Worm (Caenorhabditis elegans) whole organism, L1 larva: Measurements from ENCODE around the gene nog-1.

ENCODE experiments used
- C16A3.4 ChIP-seq: fragments of 150-350 bp; optimal IDR thresholded peaks from 2 replicates; lab custom pipeline; 2014; ENCODE audit warnings: missing biosample characterization, missing genetic modification characterization
- aha-1 ChIP-seq: fragments of 150-350 bp; optimal IDR thresholded peaks from 2 replicates; lab custom pipeline; 2014; ENCODE audit warnings: missing biosample characterization, missing genetic modification characterization
- alr-1 ChIP-seq: fragments of 200-800 bp; sonication (Bioruptor generic); optimal IDR thresholded peaks from 2 replicates; lab custom pipeline; 2018; ENCODE audit warnings: borderline replicate concordance, mild to moderate bottlenecking, missing genetic modification characterization, missing compliant biosample characterization
- ama-1 ChIP-seq: fragments of 150-350 bp; optimal IDR thresholded peaks from 2 replicates; lab custom pipeline; 2014
- ceh-63 ChIP-seq: fragments of 200-800 bp; sonication (Bioruptor generic); optimal IDR thresholded peaks from 2 replicates; lab custom pipeline; 2018; ENCODE audit warnings: mild to moderate bottlenecking, missing genetic modification characterization, missing compliant biosample characterization
- ceh-8 ChIP-seq: fragments of 200-800 bp; sonication (Bioruptor generic); optimal IDR thresholded peaks from 2 replicates; lab custom pipeline; 2018; ENCODE audit warnings: mild to moderate bottlenecking, missing genetic modification characterization, moderate library complexity, missing compliant biosample characterization
- ceh-82 ChIP-seq, 3 experiments: fragments of 150-350 bp in 1 of 3; sonication (generic microtip) in 2 of 3; optimal IDR thresholded peaks; 2 replicates each; lab custom pipeline; 2014 to 2017; ENCODE audit warnings: missing biosample characterization in 3 of 3, missing genetic modification characterization in 3 of 3
- ceh-88 ChIP-seq: fragments of 200-800 bp; sonication (Bioruptor generic); IDR thresholded peaks from 2 replicates; pipeline ENCODE4 v1.3.6; 2022; ENCODE audit warnings: missing genetic modification characterization, missing compliant biosample characterization
- ceh-90 ChIP-seq: sonication (generic microtip); optimal IDR thresholded peaks from 2 replicates; lab custom pipeline; 2016; ENCODE audit warnings: missing genetic modification characterization, missing compliant biosample characterization
- dpl-1 ChIP-seq, 3 experiments: fragments of 150-350 bp in 2 of 3; sonication (generic microtip) in 1 of 3; optimal IDR thresholded peaks; 2 replicates each; lab custom pipeline; 2014 to 2017; ENCODE audit warnings: missing biosample characterization in 3 of 3, missing genetic modification characterization in 3 of 3, missing genetic modification reagents in 3 of 3
- efl-3 ChIP-seq: fragments of 200-800 bp; sonication (Bioruptor generic); optimal IDR thresholded peaks from 2 replicates; lab custom pipeline; 2018; ENCODE audit warnings: mild to moderate bottlenecking, missing genetic modification characterization, missing compliant biosample characterization
- egl-13 ChIP-seq: sonication (generic microtip); optimal IDR thresholded peaks from 2 replicates; lab custom pipeline; 2016; ENCODE audit warnings: missing genotype, missing genetic modification reagents, missing genetic modification characterization, missing compliant biosample characterization
- egl-27 ChIP-seq, 2 experiments: fragments of 150-350 bp in 1 of 2; sonication (generic microtip); optimal IDR thresholded peaks; 3 replicates each; lab custom pipeline; 2017 to 2018; ENCODE audit warnings: missing biosample characterization in 2 of 2, missing genetic modification characterization in 2 of 2, missing genetic modification reagents in 2 of 2
- elt-2 ChIP-seq: sonication (generic microtip); optimal IDR thresholded peaks from 2 replicates; lab custom pipeline; 2016; ENCODE audit warnings: missing genetic modification characterization, mild to moderate bottlenecking, inconsistent platforms, missing compliant biosample characterization, missing genetic modification reagents
- fkh-10 ChIP-seq: sonication (generic microtip); optimal IDR thresholded peaks from 2 replicates; lab custom pipeline; 2017; ENCODE audit warnings: missing biosample characterization, missing genetic modification reagents, missing genetic modification characterization
- fkh-8 ChIP-seq: sonication (generic microtip); optimal IDR thresholded peaks from 2 replicates; lab custom pipeline; 2016; ENCODE audit warnings: mild to moderate bottlenecking, missing genetic modification characterization, missing compliant biosample characterization
- fos-1 ChIP-seq: fragments of 150-350 bp; optimal IDR thresholded peaks from 2 replicates; lab custom pipeline; 2014; ENCODE audit warnings: missing biosample characterization, missing genetic modification characterization
- grh-1 ChIP-seq: fragments of 200-800 bp; sonication (Bioruptor generic); IDR thresholded peaks from 2 replicates; pipeline ENCODE4 v1.3.6; 2022; ENCODE audit warnings: missing genetic modification reagents, missing genetic modification characterization, missing compliant biosample characterization
- hlh-4 ChIP-seq: sonication (generic microtip); optimal IDR thresholded peaks from 2 replicates; lab custom pipeline; 2016; ENCODE audit warnings: mild to moderate bottlenecking, missing genetic modification characterization, missing compliant biosample characterization
- irx-1 ChIP-seq: sonication (generic microtip); optimal IDR thresholded peaks from 2 replicates; lab custom pipeline; 2016; ENCODE audit warnings: missing genetic modification characterization, missing compliant biosample characterization
- jun-1 ChIP-seq: fragments of 150-350 bp; optimal IDR thresholded peaks from 2 replicates; lab custom pipeline; 2014; ENCODE audit warnings: missing biosample characterization, missing genetic modification reagents, missing genetic modification characterization
- lin-15B ChIP-seq: fragments of 150-350 bp; sonication (generic microtip); optimal IDR thresholded peaks from 3 replicates; lab custom pipeline; 2014; ENCODE audit warnings: missing biosample characterization, missing genetic modification characterization
- lin-35 ChIP-seq, 2 experiments: fragments of 150-350 bp; optimal IDR thresholded peaks; 2 replicates each; lab custom pipeline; 2014; ENCODE audit warnings: missing biosample characterization in 2 of 2, missing genetic modification characterization in 2 of 2, missing genetic modification reagents in 2 of 2
- lin-39 ChIP-seq: fragments of 150-350 bp; optimal IDR thresholded peaks from 2 replicates; lab custom pipeline; 2014; ENCODE audit warnings: missing biosample characterization, missing genetic modification reagents, missing genetic modification characterization
- lsy-2 ChIP-seq, 2 experiments: fragments of 150-350 bp; optimal IDR thresholded peaks; 2 replicates each; lab custom pipeline; 2014; ENCODE audit warnings: missing biosample characterization in 2 of 2, missing genetic modification characterization in 2 of 2
- mab-9 ChIP-seq: fragments of 200-800 bp; sonication (Bioruptor generic); IDR thresholded peaks from 2 replicates; pipeline ENCODE4 v1.3.6; 2022; ENCODE audit warnings: missing genetic modification reagents, missing genetic modification characterization, missing compliant biosample characterization
- mef-2 ChIP-seq: fragments of 150-350 bp; optimal IDR thresholded peaks from 2 replicates; lab custom pipeline; 2014; ENCODE audit warnings: missing biosample characterization, missing genetic modification characterization
- mep-1 ChIP-seq: fragments of 150-350 bp; optimal IDR thresholded peaks from 2 replicates; lab custom pipeline; 2014; ENCODE audit warnings: missing biosample characterization, missing genetic modification characterization
- nhr-20 ChIP-seq: sonication (generic microtip); optimal IDR thresholded peaks from 2 replicates; lab custom pipeline; 2016; ENCODE audit warnings: mild to moderate bottlenecking, missing genetic modification characterization, missing compliant biosample characterization
- nhr-47 ChIP-seq: sonication (generic microtip); optimal IDR thresholded peaks from 2 replicates; lab custom pipeline; 2016; ENCODE audit warnings: mild to moderate bottlenecking, missing genetic modification characterization, moderate library complexity, missing compliant biosample characterization
- nhr-71 ChIP-seq: sonication (generic microtip); optimal IDR thresholded peaks from 2 replicates; lab custom pipeline; 2016; ENCODE audit warnings: mild to moderate bottlenecking, missing genetic modification characterization, moderate library complexity, missing compliant biosample characterization
- nhr-77 ChIP-seq: fragments of 150-350 bp; optimal IDR thresholded peaks from 2 replicates; lab custom pipeline; 2014; ENCODE audit warnings: missing biosample characterization, missing genetic modification characterization
- nhr-84 ChIP-seq: sonication (generic microtip); optimal IDR thresholded peaks from 2 replicates; lab custom pipeline; 2017; ENCODE audit warnings: missing biosample characterization, missing genetic modification characterization
- nhr-85 ChIP-seq: sonication (generic microtip); peaks from one replicate; lab custom pipeline; 2016; ENCODE audit warnings: missing genetic modification characterization, inconsistent platforms, missing compliant biosample characterization
- nhr-90 ChIP-seq: sonication (generic microtip); optimal IDR thresholded peaks from 2 replicates; lab custom pipeline; 2016; ENCODE audit warnings: mild to moderate bottlenecking, missing genetic modification characterization, missing compliant biosample characterization; ENCODE audit not compliant: poor library complexity
- pag-3 ChIP-seq: sonication (generic microtip); optimal IDR thresholded peaks from 2 replicates; lab custom pipeline; 2017; ENCODE audit warnings: missing genetic modification characterization, mild to moderate bottlenecking, missing compliant biosample characterization, antibody characterized with exemption, borderline replicate concordance; ENCODE audit not compliant: insufficient read depth
- pax-3 ChIP-seq: fragments of 200-800 bp; sonication (Bioruptor generic); optimal IDR thresholded peaks from 2 replicates; lab custom pipeline; 2018; ENCODE audit warnings: mild to moderate bottlenecking, missing genetic modification characterization, moderate library complexity, missing compliant biosample characterization
- skn-1 ChIP-seq: fragments of 150-350 bp; optimal IDR thresholded peaks from 2 replicates; lab custom pipeline; 2014; ENCODE audit warnings: missing biosample characterization, missing genetic modification characterization
- snpc-4 ChIP-seq: fragments of 150-350 bp; optimal IDR thresholded peaks from 2 replicates; lab custom pipeline; 2014; ENCODE audit warnings: missing biosample characterization, missing genetic modification characterization
- snu-23 ChIP-seq: sonication (generic microtip); optimal IDR thresholded peaks from 2 replicates; lab custom pipeline; 2016; ENCODE audit warnings: missing genetic modification characterization, missing compliant biosample characterization
- sox-4 ChIP-seq: sonication (generic microtip); optimal IDR thresholded peaks from 2 replicates; lab custom pipeline; 2016; ENCODE audit warnings: missing genetic modification characterization, missing compliant biosample characterization
- tbx-2 ChIP-seq: sonication (generic microtip); optimal IDR thresholded peaks from 2 replicates; lab custom pipeline; 2016; ENCODE audit warnings: missing genetic modification characterization, missing compliant biosample characterization
- unc-98 ChIP-seq: fragments of 200-800 bp; sonication (Bioruptor generic); IDR thresholded peaks from 2 replicates; pipeline ENCODE4 v1.3.6; 2022; ENCODE audit warnings: missing genetic modification characterization, missing compliant biosample characterization
- xbp-1 ChIP-seq: sonication (generic microtip); optimal IDR thresholded peaks from 2 replicates; lab custom pipeline; 2016; ENCODE audit warnings: missing genetic modification characterization, missing compliant biosample characterization
- zip-4 ChIP-seq: fragments of 200-800 bp; sonication (Bioruptor generic); optimal IDR thresholded peaks from 2 replicates; lab custom pipeline; 2018; ENCODE audit warnings: mild to moderate bottlenecking, missing genetic modification characterization, moderate library complexity, missing compliant biosample characterization
- ztf-11 ChIP-seq, 2 experiments: sonication (generic microtip); optimal IDR thresholded peaks; 2 replicates each; lab custom pipeline; 2016 to 2017; ENCODE audit warnings: missing genetic modification characterization in 2 of 2, missing biosample characterization in 1 of 2, missing compliant biosample characterization in 1 of 2

The nog-1 gene

DNA sequence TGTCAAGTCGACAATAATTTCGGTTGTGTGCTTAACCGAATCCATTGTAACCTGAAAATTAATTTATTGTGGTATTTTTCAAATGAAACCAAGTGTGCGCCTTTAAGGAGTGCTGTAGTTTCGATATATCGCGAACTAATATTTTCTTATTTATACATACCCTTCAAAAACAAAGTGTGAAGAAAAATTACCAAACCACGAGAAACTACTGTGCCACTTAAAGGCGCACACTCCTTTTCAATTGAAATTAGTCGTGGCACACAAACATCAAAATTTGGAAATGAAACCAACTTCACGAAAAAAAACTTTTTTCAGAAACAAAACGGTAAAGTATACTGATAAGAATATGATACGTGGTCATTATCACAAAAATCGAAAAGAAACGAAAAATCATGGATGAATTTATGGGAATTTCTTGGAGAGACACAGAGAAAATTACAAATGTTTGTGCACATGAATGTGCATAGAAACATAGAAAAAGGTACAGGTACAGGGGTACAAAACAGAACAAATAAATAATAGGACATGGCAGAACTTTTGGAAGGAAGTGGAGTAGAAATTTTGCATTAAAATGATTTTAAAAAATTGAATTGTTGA is 10.4 kb upstream of the nog-1 start, which contains the start of gene spl-1:
TSS of gene spl-1 (minus strand) at position 51 of the 597 bp plus-strand sequence.
- TF ChIP-seq lin-15B (tag; lab: Kevin White, UChicago) (no peak), nhr-84 (tag; lab: Kevin White, UChicago) (no peak), pag-3 (tag; lab: Kevin White, UChicago) (no peak), egl-13 (no peak), egl-27 (tag; optimal IDR thresholded peaks at IDR 0.05; lab: Kevin White, UChicago) (no peak), snu-23 (GFP tag; lab: Kevin White, UChicago) (no peak), mef-2 (tag; lab: Kevin White, UChicago) (no peak), nhr-90 (tag; lab: Kevin White, UChicago) (no peak), sox-4 (tag; lab: Kevin White, UChicago) (no peak), skn-1 (tag; lab: Kevin White, UChicago) (no peak), unc-98 (GFP tag; lab: Robert Waterston, UW) (no peak), efl-3 (GFP tag; lab: Kevin White, UChicago) (no peak), lin-35 (GFP tag; optimal IDR thresholded peaks at IDR 0.05; lab: Kevin White, UChicago) (peak in 1 of 2 experiments; percentile 22), mep-1 (no peak), elt-2 (tag; lab: Kevin White, UChicago) (peak; percentile 40), alr-1 (tag; lab: Kevin White, UChicago) (no peak)

DNA sequence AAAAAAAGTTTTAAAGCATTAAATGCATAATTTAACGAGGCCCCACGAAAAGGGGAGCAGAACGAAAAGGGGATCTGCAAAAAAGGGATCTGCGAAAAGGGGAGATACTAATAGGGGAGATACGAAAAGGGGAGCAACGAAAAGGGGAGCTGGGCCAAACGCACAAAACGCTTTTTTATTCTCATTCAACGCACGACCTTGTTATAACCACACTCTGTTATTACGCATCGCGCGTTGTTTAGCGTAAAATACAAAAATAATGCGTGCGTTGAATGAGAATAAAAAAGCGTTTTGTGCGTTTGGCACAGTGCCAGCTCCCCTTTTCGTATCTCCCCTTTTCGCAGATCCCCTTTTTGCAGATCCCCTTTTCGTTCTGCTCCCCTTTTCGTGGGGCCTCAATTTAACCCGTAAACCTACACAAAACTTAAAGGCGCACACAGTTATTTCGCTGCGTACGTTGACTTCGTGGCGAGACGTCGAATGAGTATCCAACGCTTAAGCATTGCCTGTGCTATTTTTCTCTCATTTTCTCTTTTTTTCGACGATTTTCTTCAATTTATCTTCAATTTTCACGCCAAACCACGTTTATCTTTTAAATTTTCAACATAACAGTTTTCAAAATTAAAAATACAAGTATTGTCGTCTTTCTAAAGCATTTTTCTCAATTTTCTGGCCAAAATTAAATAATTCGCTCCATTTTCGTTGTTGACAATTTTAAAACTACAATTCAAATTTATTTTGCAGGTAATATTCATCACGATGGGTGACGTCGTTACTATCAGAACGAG is 8.3 kb upstream of the nog-1 start, which contains the start of gene rps-24:
TSS of gene rps-24 (plus strand) at position 738 of the 788 bp plus-strand sequence.
- peak; percentile 88 for TF ChIP-seq sox-4 (tag; lab: Kevin White, UChicago)
- TF ChIP-seq irx-1 (tag; lab: Kevin White, UChicago), result peak; percentile 80
- TF ChIP-seq snpc-4 (tag; lab: Kevin White, UChicago), result peak; percentile 66
- peak; percentile 80 for TF ChIP-seq fos-1 (tag; lab: Kevin White, UChicago)
- peak; percentile 83 to 94 (median 86) for TF ChIP-seq ceh-82 (tag; optimal IDR thresholded peaks at IDR 0.05; lab: Kevin White, UChicago)
- peak; percentile 92 for TF ChIP-seq C16A3.4 (tag; lab: Kevin White, UChicago)
- TF ChIP-seq zip-4 (GFP tag; lab: Kevin White, UChicago), result peak; percentile 12
- TF ChIP-seq nhr-47 (tag; lab: Kevin White, UChicago), result peak; percentile 97
- peak; percentile 82 for TF ChIP-seq lin-15B (tag; lab: Kevin White, UChicago)
- TF ChIP-seq snu-23 (GFP tag; lab: Kevin White, UChicago), result peak; percentile 96
- TF ChIP-seq tbx-2 (tag; lab: Kevin White, UChicago), result peak; percentile 94
- TF ChIP-seq egl-13, result peak; percentile 76
- peak; percentile 85 for TF ChIP-seq grh-1 (GFP tag; lab: Robert Waterston, UW)
- peak; percentile 59 for TF ChIP-seq skn-1 (tag; lab: Kevin White, UChicago)
- TF ChIP-seq nhr-77 (tag; lab: Kevin White, UChicago), result peak; percentile 87
- peak; percentile 97 for TF ChIP-seq nhr-71 (tag; lab: Kevin White, UChicago)
- TF ChIP-seq aha-1, result peak; percentile 34
- peak; percentile 89 for TF ChIP-seq mab-9 (GFP tag; lab: Robert Waterston, UW)
- peak; percentile 97 for TF ChIP-seq fkh-8 (tag; lab: Kevin White, UChicago)
- TF ChIP-seq ceh-88, result peak; percentile 96
- TF ChIP-seq pax-3 (tag; lab: Kevin White, UChicago), result peak; percentile 90
- peak; percentile 1 for TF ChIP-seq ceh-63 (GFP tag; lab: Kevin White, UChicago)
- peak; percentile 89 for TF ChIP-seq mep-1
- peak in 1 of 2 experiments; percentile 91 for TF ChIP-seq ztf-11 (tag; optimal IDR thresholded peaks at IDR 0.05; lab: Kevin White, UChicago)
- TF ChIP-seq xbp-1 (tag; lab: Kevin White, UChicago), result peak; percentile 90
- TF ChIP-seq lin-39 (tag; lab: Kevin White, UChicago), result peak; percentile 43
- peak; percentile 41 for TF ChIP-seq ama-1 (lab: Kevin White, UChicago)
- peak; percentile 96 for TF ChIP-seq nhr-90 (tag; lab: Kevin White, UChicago)
- TF ChIP-seq nhr-20 (tag; lab: Kevin White, UChicago), result peak; percentile 91
- peak; percentile 90 for TF ChIP-seq ceh-8 (GFP tag; lab: Kevin White, UChicago)
- TF ChIP-seq nhr-85, result peak; percentile 95
- TF ChIP-seq jun-1 (tag; lab: Kevin White, UChicago), result peak; percentile 86
- TF ChIP-seq fkh-10 (GFP tag; lab: Kevin White, UChicago), result peak; percentile 78
- peak; percentile 43 for TF ChIP-seq ceh-90 (tag; lab: Kevin White, UChicago)
- TF ChIP-seq lsy-2 (tag; optimal IDR thresholded peaks at IDR 0.05; lab: Kevin White, UChicago), result peak; percentile 93 to 96
- peak; percentile 81 to 90 for TF ChIP-seq lin-35 (GFP tag; optimal IDR thresholded peaks at IDR 0.05; lab: Kevin White, UChicago)
- peak; percentile 61 for TF ChIP-seq hlh-4 (tag; lab: Kevin White, UChicago)
- peak; percentile 75 to 80 (median 80) for TF ChIP-seq dpl-1 (GFP tag; optimal IDR thresholded peaks at IDR 0.05; lab: Kevin White, UChicago)
